Fruit fly (Drosophila melanogaster): ENCODE results near the gene CG1647.

Gene CG1647

DNA sequence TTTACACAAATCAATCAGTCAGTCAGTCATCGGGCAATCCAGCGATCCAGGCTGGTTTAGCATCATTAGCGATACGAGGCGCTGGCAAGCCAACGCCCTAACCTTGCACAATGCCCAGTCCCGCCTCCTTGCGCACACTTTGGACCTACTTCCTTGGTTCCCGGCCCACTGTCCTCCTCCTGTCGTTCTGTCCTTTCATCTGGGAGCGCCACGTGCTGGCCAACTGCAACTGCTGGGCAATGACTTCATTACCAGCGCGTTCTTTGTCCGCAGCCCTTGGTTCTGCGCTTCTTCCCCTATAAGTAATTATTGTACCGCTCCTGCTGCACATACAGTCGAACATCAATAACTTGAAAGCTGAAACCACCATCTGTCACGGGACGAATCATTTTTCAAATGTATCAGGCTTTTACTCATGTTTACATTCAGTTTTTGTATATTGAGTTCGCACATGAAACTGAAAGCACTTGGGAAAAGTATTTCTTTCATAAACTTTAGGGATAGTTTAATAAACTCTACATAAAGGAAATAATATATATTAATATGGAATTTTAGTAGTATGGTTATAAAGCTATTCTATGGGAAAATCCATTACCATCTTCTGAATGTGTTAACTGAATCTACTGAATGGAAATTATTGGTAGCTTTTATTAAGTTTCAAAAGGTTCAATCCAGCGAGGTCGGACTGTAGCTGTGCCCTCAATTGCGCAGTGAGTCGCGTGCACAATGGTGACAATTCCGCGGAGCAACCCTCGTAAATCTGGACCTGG lies 27.7 kb downstream of the CG1647 start:
- TF ChIP-seq CG34367 (tag; optimal IDR thresholded peaks at IDR 0.05) (peak; percentile 27), CG9948 (tag; optimal IDR thresholded peaks at IDR 0.05) (peak; percentile 49), CG14655 (GFP tag; optimal IDR thresholded peaks at IDR 0.05) (peak; percentile 53), rn (GFP tag; IDR thresholded peaks at IDR 0.05) (no peak), CG15710 (tag; optimal IDR thresholded peaks at IDR 0.05) (peak; percentile 66), CG17806 (tag; optimal IDR thresholded peaks at IDR 0.05) (peak; percentile 53), fd96Ca (GFP tag; IDR thresholded peaks at IDR 0.05) (no peak), CG13204 (GFP tag; optimal IDR thresholded peaks at IDR 0.05) (no peak), gl (tag; optimal IDR thresholded peaks at IDR 0.05) (no peak), Snoo (tag; optimal IDR thresholded peaks at IDR 0.05) (peak; percentile 41), CG8159 (tag; optimal IDR thresholded peaks at IDR 0.05) (peak; percentile 80), CG10348 (GFP tag; IDR thresholded peaks at IDR 0.05) (no peak), CG4496 (GFP tag; IDR thresholded peaks at IDR 0.05) (no peak), CG8301 (tag; optimal IDR thresholded peaks at IDR 0.05) (peak; percentile 11), Ets98B (GFP tag; IDR thresholded peaks at IDR 0.05) (no peak), D1 (tag; optimal IDR thresholded peaks at IDR 0.05) (peak; percentile 14), CG12605 (GFP tag; IDR thresholded peaks at IDR 0.05) (no peak), Pif1A (GFP tag; optimal IDR thresholded peaks at IDR 0.05) (peak; percentile 18), CG32121 (GFP tag; IDR thresholded peaks at IDR 0.05) (no peak), Pif1B (GFP tag; optimal IDR thresholded peaks at IDR 0.05) (peak; percentile 14), EcR (GFP tag; optimal IDR thresholded peaks at IDR 0.05) (peak; percentile 88)

DNA sequence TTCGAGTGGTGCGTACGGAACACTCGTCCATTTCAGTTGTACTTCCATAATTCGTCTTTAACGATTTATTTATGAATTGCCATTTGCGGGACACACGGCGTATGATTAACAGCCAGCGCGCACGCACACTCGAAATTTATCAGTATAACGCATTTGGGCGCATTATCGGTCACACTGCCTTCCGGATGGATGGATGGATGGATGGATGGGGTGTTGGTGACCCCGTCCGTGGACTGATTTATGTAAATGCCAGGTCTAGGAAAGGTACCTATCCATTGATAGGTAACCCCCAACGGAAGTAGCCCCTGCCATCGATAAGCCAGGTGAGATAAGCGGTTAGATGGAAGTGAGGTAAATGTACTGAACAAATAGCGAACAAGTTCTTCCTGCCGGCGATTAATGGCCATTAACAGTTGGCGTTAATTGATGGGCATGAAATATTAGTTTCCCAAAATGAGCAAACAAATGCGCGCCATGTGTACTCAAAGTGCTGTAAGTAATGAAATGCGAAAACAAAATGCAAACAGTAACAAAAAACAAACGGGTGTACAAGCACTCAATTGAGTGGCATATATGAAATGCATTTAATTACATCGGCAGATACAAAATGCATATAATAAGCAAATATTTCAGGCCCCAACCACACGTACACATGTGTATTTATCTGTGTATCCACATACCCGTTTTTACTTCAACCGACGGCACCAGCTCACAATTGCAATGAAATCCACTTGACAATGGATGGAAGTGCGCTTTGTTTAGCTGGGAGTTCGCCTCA lies 28.9 kb downstream of the CG1647 start:
- no peak for TF ChIP-seq Pif1A (GFP tag; optimal IDR thresholded peaks at IDR 0.05)
- no peak for TF ChIP-seq CG13204 (GFP tag; optimal IDR thresholded peaks at IDR 0.05)
- no peak for TF ChIP-seq CG34367 (tag; optimal IDR thresholded peaks at IDR 0.05)
- no peak for TF ChIP-seq CG32121 (GFP tag; IDR thresholded peaks at IDR 0.05)
- TF ChIP-seq CG8301 (tag; optimal IDR thresholded peaks at IDR 0.05): no peak
- no peak for TF ChIP-seq gl (tag; optimal IDR thresholded peaks at IDR 0.05)
- TF ChIP-seq rn (GFP tag; IDR thresholded peaks at IDR 0.05): no peak
- no peak for TF ChIP-seq CG15710 (tag; optimal IDR thresholded peaks at IDR 0.05)
- no peak for TF ChIP-seq CG8159 (tag; optimal IDR thresholded peaks at IDR 0.05)

DNA sequence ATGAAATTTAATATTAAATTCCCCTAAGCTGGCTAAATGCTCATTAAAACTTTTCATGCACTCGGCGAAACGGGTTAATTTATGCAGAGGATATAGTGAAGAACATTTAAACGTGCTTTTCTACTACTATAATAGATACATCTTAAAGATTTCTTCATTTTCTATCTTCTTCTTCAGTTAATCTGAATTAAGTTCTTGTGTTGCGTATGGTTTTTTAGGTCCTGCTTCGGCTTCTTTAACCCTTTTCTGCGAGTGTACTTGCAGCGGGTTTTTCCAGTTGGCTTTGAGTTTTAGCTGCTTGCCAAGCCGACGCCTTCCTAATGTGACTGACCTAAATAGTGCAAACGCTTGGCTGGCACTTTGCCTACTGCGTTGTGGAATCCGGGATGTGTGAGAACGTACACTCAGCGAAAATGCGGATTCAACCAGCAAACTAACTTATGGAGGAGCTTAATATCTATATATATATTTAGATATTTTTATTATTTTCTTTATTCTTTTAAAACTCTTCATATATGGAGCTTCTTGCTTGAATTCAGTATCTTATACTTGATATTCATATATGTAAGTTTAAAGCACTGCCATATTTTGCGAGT lies 30.7 kb downstream of the CG1647 start:
- TF ChIP-seq rn (GFP tag; IDR thresholded peaks at IDR 0.05): peak; percentile 54
- no peak for TF ChIP-seq CG34367 (tag; optimal IDR thresholded peaks at IDR 0.05)
- peak; percentile 85 for TF ChIP-seq fd96Ca (GFP tag; IDR thresholded peaks at IDR 0.05)
- TF ChIP-seq CG4496 (GFP tag; IDR thresholded peaks at IDR 0.05): peak; percentile 86
- no peak for TF ChIP-seq D1 (tag; optimal IDR thresholded peaks at IDR 0.05)
- peak; percentile 34 for TF ChIP-seq CG8159 (tag; optimal IDR thresholded peaks at IDR 0.05)
- peak; percentile 53 for TF ChIP-seq CG8301 (tag; optimal IDR thresholded peaks at IDR 0.05)
- peak; percentile 50 for TF ChIP-seq CG14655 (GFP tag; optimal IDR thresholded peaks at IDR 0.05)
- no peak for TF ChIP-seq CG10348 (GFP tag; IDR thresholded peaks at IDR 0.05)
- peak; percentile 34 for TF ChIP-seq CG15710 (tag; optimal IDR thresholded peaks at IDR 0.05)
- peak; percentile 44 for TF ChIP-seq Pif1A (GFP tag; optimal IDR thresholded peaks at IDR 0.05)
- TF ChIP-seq EcR (GFP tag; optimal IDR thresholded peaks at IDR 0.05): no peak
- peak; percentile 8 for TF ChIP-seq Pif1B (GFP tag; optimal IDR thresholded peaks at IDR 0.05)
- peak; percentile 76 for TF ChIP-seq CG32121 (GFP tag; IDR thresholded peaks at IDR 0.05)
- peak; percentile 82 for TF ChIP-seq Ets98B (GFP tag; IDR thresholded peaks at IDR 0.05)
- no peak for TF ChIP-seq CG9948 (tag; optimal IDR thresholded peaks at IDR 0.05)
- no peak for TF ChIP-seq gl (tag; optimal IDR thresholded peaks at IDR 0.05)
- peak; percentile 30; the same call in 1 of the 2 replicates for TF ChIP-seq CG12605 (GFP tag; IDR thresholded peaks at IDR 0.05)

DNA sequence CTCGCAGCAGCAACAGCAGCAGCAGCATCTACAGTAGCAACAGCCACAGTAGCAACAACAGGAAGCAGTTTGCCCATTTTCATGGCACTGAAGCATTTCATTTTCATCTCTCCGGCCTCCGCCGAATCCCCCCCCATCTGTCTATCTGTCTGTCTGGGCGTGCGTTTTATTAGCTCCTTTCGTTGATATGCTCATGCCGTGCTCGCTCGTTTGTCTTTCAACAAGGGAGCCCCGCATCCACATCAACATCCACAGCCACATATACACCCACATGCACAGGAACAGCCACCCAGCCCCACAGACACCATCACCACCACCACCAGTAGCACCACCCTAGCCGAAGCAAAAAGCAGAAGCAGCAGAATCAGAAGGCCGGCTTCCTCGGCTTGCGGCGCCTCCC lies 31.5 kb downstream of the CG1647 start:
- TF ChIP-seq CG4496 (GFP tag; IDR thresholded peaks at IDR 0.05) (0 out of 3 replicates have a peak, but pooled peaks have one; percentile 44), EcR (GFP tag; optimal IDR thresholded peaks at IDR 0.05) (peak; percentile 54), rn (GFP tag; IDR thresholded peaks at IDR 0.05) (no peak), CG13204 (GFP tag; optimal IDR thresholded peaks at IDR 0.05) (peak; percentile 84)

DNA sequence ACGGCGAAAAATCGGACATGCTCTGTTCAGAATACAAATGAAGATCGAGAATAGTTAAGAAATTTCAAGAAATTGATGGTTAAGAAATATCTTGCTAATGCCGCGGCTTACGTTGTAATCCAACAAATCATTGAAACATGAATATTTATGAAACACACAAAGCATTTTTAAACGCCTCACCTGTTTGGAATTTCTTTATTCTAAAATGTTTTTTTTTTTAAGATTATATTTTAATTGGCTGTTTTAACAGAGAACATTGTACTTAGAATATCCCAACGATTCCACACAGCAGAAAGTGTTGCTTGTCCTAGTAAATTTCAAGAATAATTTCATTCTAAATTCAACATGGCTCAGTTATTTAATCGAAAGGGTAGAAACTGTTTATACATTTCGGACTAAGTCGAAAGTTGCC lies 32.0 kb downstream of the CG1647 start:
- TF ChIP-seq rn (GFP tag; IDR thresholded peaks at IDR 0.05): no peak
- TF ChIP-seq fd96Ca (GFP tag; IDR thresholded peaks at IDR 0.05): no peak
- TF ChIP-seq CG8301 (tag; optimal IDR thresholded peaks at IDR 0.05): peak; percentile 68
- peak; percentile 41 for TF ChIP-seq Pif1B (GFP tag; optimal IDR thresholded peaks at IDR 0.05)
- TF ChIP-seq gl (tag; optimal IDR thresholded peaks at IDR 0.05): no peak
- TF ChIP-seq CG14655 (GFP tag; optimal IDR thresholded peaks at IDR 0.05): peak; percentile 83
- TF ChIP-seq EcR (GFP tag; optimal IDR thresholded peaks at IDR 0.05): no peak
- TF ChIP-seq CG8159 (tag; optimal IDR thresholded peaks at IDR 0.05): peak; percentile 67
- no peak for TF ChIP-seq CG12605 (GFP tag; IDR thresholded peaks at IDR 0.05)
- no peak for TF ChIP-seq CG10348 (GFP tag; IDR thresholded peaks at IDR 0.05)
- peak; percentile 57 for TF ChIP-seq CG15710 (tag; optimal IDR thresholded peaks at IDR 0.05)
- no peak for TF ChIP-seq CG4496 (GFP tag; IDR thresholded peaks at IDR 0.05)
- TF ChIP-seq Ets98B (GFP tag; IDR thresholded peaks at IDR 0.05): peak; percentile 33; the same call in 1 of the 2 replicates
- TF ChIP-seq CG34367 (tag; optimal IDR thresholded peaks at IDR 0.05): peak; percentile 25
- peak; percentile 60 for TF ChIP-seq Pif1A (GFP tag; optimal IDR thresholded peaks at IDR 0.05)
- TF ChIP-seq Snoo (tag; optimal IDR thresholded peaks at IDR 0.05): no peak
- TF ChIP-seq D1 (tag; optimal IDR thresholded peaks at IDR 0.05): peak; percentile 14
- peak; percentile 51 for TF ChIP-seq CG17806 (tag; optimal IDR thresholded peaks at IDR 0.05)
- no peak for TF ChIP-seq CG13204 (GFP tag; optimal IDR thresholded peaks at IDR 0.05)
- peak; percentile 63 for TF ChIP-seq CG9948 (tag; optimal IDR thresholded peaks at IDR 0.05)
- TF ChIP-seq CG32121 (GFP tag; IDR thresholded peaks at IDR 0.05): no peak

All from whole organism, pupa.